Worm (Caenorhabditis elegans) whole organism, L4 larva: ENCODE measurements around the gene F59B10.3.

ENCODE experiments used
- F37D6.2 ChIP-seq: sonication (generic microtip); optimal IDR thresholded peaks from 2 replicates; lab custom pipeline; 2016; ENCODE audit warnings: mild to moderate bottlenecking, missing genetic modification characterization, missing compliant biosample characterization
- T20F7.1 ChIP-seq: fragments of 200-800 bp; sonication (Bioruptor generic); optimal IDR thresholded peaks from 2 replicates; lab custom pipeline; 2018; ENCODE audit warnings: mild to moderate bottlenecking, missing genetic modification characterization, missing compliant biosample characterization
- ZK546.5 ChIP-seq, 2 experiments: sonication (generic microtip); optimal IDR thresholded peaks; 2 replicates each; lab custom pipeline; 2017; ENCODE audit warnings: missing biosample characterization in 2 of 2, missing genetic modification characterization in 2 of 2
- aha-1 ChIP-seq: fragments of 150-350 bp; peaks from one replicate; lab custom pipeline; 2014; ENCODE audit warnings: missing biosample characterization, missing genetic modification characterization
- arid-1 ChIP-seq: fragments of 200-800 bp; sonication (Bioruptor generic); conservative IDR thresholded peaks from 2 replicates; pipeline ENCODE4 v1.3.6; 2022; ENCODE audit warnings: missing genetic modification reagents, missing genetic modification characterization, missing compliant biosample characterization
- attf-4 ChIP-seq: sonication (generic microtip); optimal IDR thresholded peaks from 3 replicates; lab custom pipeline; 2017; ENCODE audit warnings: missing biosample characterization, missing genetic modification characterization
- ceh-20 ChIP-seq: fragments of 200-800 bp; sonication (Bioruptor generic); IDR thresholded peaks from 2 replicates; pipeline ENCODE4 v1.3.6; 2022; ENCODE audit warnings: missing genetic modification reagents, missing genetic modification characterization, missing compliant biosample characterization
- daf-16 ChIP-seq, 3 experiments: sonication (generic microtip); optimal IDR thresholded peaks; 2 replicates each; lab custom pipeline; 2016 to 2017; ENCODE audit warnings: missing genetic modification characterization in 3 of 3, missing genetic modification reagents in 3 of 3, mild to moderate bottlenecking in 2 of 3, missing compliant biosample characterization in 2 of 3, missing biosample characterization in 1 of 3, moderate library complexity in 1 of 3
- daf-8 ChIP-seq: fragments of 200-800 bp; sonication (Bioruptor generic); IDR thresholded peaks from 2 replicates; pipeline ENCODE4 v1.3.6; 2022; ENCODE audit warnings: missing genetic modification characterization, missing compliant biosample characterization
- dmd-8 ChIP-seq: fragments of 200-800 bp; sonication (Bioruptor generic); IDR thresholded peaks from 2 replicates; pipeline ENCODE4 v1.3.6; 2022; ENCODE audit warnings: missing genetic modification characterization, missing compliant biosample characterization
- duxl-1 ChIP-seq: sonication (generic microtip); optimal IDR thresholded peaks from 2 replicates; lab custom pipeline; 2016; ENCODE audit warnings: mild to moderate bottlenecking, missing genetic modification characterization, moderate library complexity, missing compliant biosample characterization; ENCODE audit not compliant: poor library complexity
- egl-27 ChIP-seq: sonication (generic microtip); optimal IDR thresholded peaks from 3 replicates; lab custom pipeline; 2017; ENCODE audit warnings: missing biosample characterization, missing genetic modification reagents, missing genetic modification characterization
- fkh-10 ChIP-seq: fragments of 150-350 bp; optimal IDR thresholded peaks from 2 replicates; lab custom pipeline; 2014; ENCODE audit warnings: missing biosample characterization, missing genetic modification reagents, missing genetic modification characterization
- fos-1 ChIP-seq: fragments of 150-350 bp; optimal IDR thresholded peaks from 2 replicates; lab custom pipeline; 2014; ENCODE audit warnings: missing biosample characterization, missing genetic modification characterization
- hif-1 ChIP-seq, 2 experiments: sonication (generic microtip); optimal IDR thresholded peaks; 2 replicates each; lab custom pipeline; 2016 to 2017; ENCODE audit warnings: missing compliant biosample characterization in 2 of 2, missing genetic modification characterization in 2 of 2, missing genetic modification reagents in 2 of 2, missing genotype in 2 of 2, mild to moderate bottlenecking in 1 of 2
- hlh-11 ChIP-seq: fragments of 200-800 bp; sonication (Bioruptor generic); optimal IDR thresholded peaks from 2 replicates; lab custom pipeline; 2018; ENCODE audit warnings: mild to moderate bottlenecking, missing genetic modification characterization, missing compliant biosample characterization
- hlh-30 ChIP-seq: sonication (generic microtip); optimal IDR thresholded peaks from 2 replicates; lab custom pipeline; 2017; ENCODE audit warnings: antibody characterized with exemption, mild to moderate bottlenecking, missing genetic modification characterization, missing compliant biosample characterization; ENCODE audit not compliant: insufficient read depth
- hmg-1.1 ChIP-seq: fragments of 200-800 bp; sonication (Bioruptor generic); IDR thresholded peaks from 2 replicates; pipeline ENCODE4 v1.3.6; 2022; ENCODE audit warnings: missing genetic modification reagents, missing genetic modification characterization, missing compliant biosample characterization
- lin-15B ChIP-seq: fragments of 150-350 bp; sonication (generic microtip); optimal IDR thresholded peaks from 3 replicates; lab custom pipeline; 2014; ENCODE audit warnings: missing biosample characterization, missing genetic modification characterization
- lin-29 ChIP-seq: fragments of 200-800 bp; sonication (Bioruptor generic); IDR thresholded peaks from 2 replicates; pipeline ENCODE4 v1.3.6; 2022; ENCODE audit warnings: missing genetic modification reagents, missing genetic modification characterization, missing compliant biosample characterization
- lin-39 ChIP-seq: fragments of 150-350 bp; optimal IDR thresholded peaks from 2 replicates; lab custom pipeline; 2014; ENCODE audit warnings: missing biosample characterization, missing genetic modification reagents, missing genetic modification characterization
- lsy-2 ChIP-seq, 2 experiments: fragments of 150-350 bp in 1 of 2; sonication (generic microtip) in 1 of 2; optimal IDR thresholded peaks; 2 replicates each; lab custom pipeline; 2014 to 2017; ENCODE audit warnings: missing biosample characterization in 2 of 2, missing genetic modification characterization in 2 of 2
- madf-5 ChIP-seq, 2 experiments: fragments of 200-800 bp; sonication (Bioruptor generic); IDR thresholded peaks; 2 replicates each; pipeline ENCODE4 v1.3.6; 2022; ENCODE audit warnings: missing compliant biosample characterization in 2 of 2, missing genetic modification characterization in 2 of 2
- mdl-1 ChIP-seq, 2 experiments: fragments of 150-350 bp in 1 of 2; sonication (generic microtip) in 1 of 2; optimal IDR thresholded peaks; 2 replicates each; lab custom pipeline; 2014 to 2017; ENCODE audit warnings: missing biosample characterization in 2 of 2, missing genetic modification characterization in 2 of 2
- mep-1 ChIP-seq: fragments of 150-350 bp; sonication (generic microtip); optimal IDR thresholded peaks from 3 replicates; lab custom pipeline; 2014; ENCODE audit warnings: missing biosample characterization, missing genetic modification characterization
- mes-2 ChIP-seq: sonication (generic microtip); optimal IDR thresholded peaks from 2 replicates; lab custom pipeline; 2016; ENCODE audit warnings: missing genotype, mild to moderate bottlenecking, missing genetic modification characterization, missing compliant biosample characterization; ENCODE audit not compliant: poor library complexity, severe bottlenecking
- mxl-2 ChIP-seq: fragments of 200-800 bp; sonication (Bioruptor generic); conservative IDR thresholded peaks from 2 replicates; pipeline ENCODE4 v1.3.6; 2022; ENCODE audit warnings: missing genetic modification reagents, missing genetic modification characterization, missing compliant biosample characterization
- mxl-3 ChIP-seq: fragments of 200-800 bp; sonication (Bioruptor generic); optimal IDR thresholded peaks from 2 replicates; lab custom pipeline; 2018; ENCODE audit warnings: mild to moderate bottlenecking, missing genetic modification characterization, missing compliant biosample characterization
- nhr-10 ChIP-seq: fragments of 150-350 bp; optimal IDR thresholded peaks from 2 replicates; lab custom pipeline; 2014; ENCODE audit warnings: missing biosample characterization, missing genetic modification characterization
- nhr-102 ChIP-seq: sonication (generic microtip); optimal IDR thresholded peaks from 2 replicates; lab custom pipeline; 2016; ENCODE audit warnings: mild to moderate bottlenecking, missing genetic modification characterization, moderate library complexity, missing compliant biosample characterization
- nhr-11 ChIP-seq: fragments of 150-350 bp; optimal IDR thresholded peaks from 2 replicates; lab custom pipeline; 2014; ENCODE audit warnings: missing biosample characterization, missing genetic modification characterization
- nhr-25 ChIP-seq: sonication (generic microtip); optimal IDR thresholded peaks from 2 replicates; lab custom pipeline; 2017; ENCODE audit warnings: missing genetic modification characterization, mild to moderate bottlenecking, missing compliant biosample characterization, antibody characterized with exemption, moderate library complexity, borderline replicate concordance; ENCODE audit not compliant: insufficient read depth
- nhr-28 ChIP-seq: fragments of 150-350 bp; optimal IDR thresholded peaks from 2 replicates; lab custom pipeline; 2014; ENCODE audit warnings: missing biosample characterization, missing genetic modification characterization
- nhr-42 ChIP-seq: fragments of 200-800 bp; sonication (Bioruptor generic); IDR thresholded peaks from 2 replicates; pipeline ENCODE4 v1.3.6; 2022; ENCODE audit warnings: missing genetic modification characterization, missing compliant biosample characterization
- nhr-48 ChIP-seq: sonication (generic microtip); optimal IDR thresholded peaks from 2 replicates; lab custom pipeline; 2016; ENCODE audit warnings: mild to moderate bottlenecking, missing genetic modification characterization, missing compliant biosample characterization
- nhr-77 ChIP-seq: fragments of 150-350 bp; optimal IDR thresholded peaks from 2 replicates; lab custom pipeline; 2014; ENCODE audit warnings: missing biosample characterization, missing genetic modification characterization
- pqm-1 ChIP-seq: sonication (generic microtip); optimal IDR thresholded peaks from 2 replicates; lab custom pipeline; 2017; ENCODE audit warnings: missing biosample characterization, missing genetic modification characterization
- rbr-2 ChIP-seq: sonication (generic microtip); optimal IDR thresholded peaks from 2 replicates; lab custom pipeline; 2016; ENCODE audit warnings: missing genotype, missing genetic modification characterization, missing compliant biosample characterization
- saeg-2 ChIP-seq: fragments of 200-800 bp; sonication (Bioruptor generic); IDR thresholded peaks from 2 replicates; pipeline ENCODE4 v1.3.6; 2022; ENCODE audit warnings: missing genetic modification reagents, missing genetic modification characterization, missing compliant biosample characterization
- sdz-12 ChIP-seq: fragments of 200-800 bp; sonication (Bioruptor generic); optimal IDR thresholded peaks from 2 replicates; lab custom pipeline; 2018; ENCODE audit warnings: mild to moderate bottlenecking, missing genetic modification characterization, missing compliant biosample characterization
- snpc-1.2 ChIP-seq: fragments of 200-800 bp; sonication (Bioruptor generic); IDR thresholded peaks from 2 replicates; pipeline ENCODE4 v1.3.6; 2022; ENCODE audit warnings: missing genetic modification reagents, missing genetic modification characterization, missing compliant biosample characterization
- snpc-4 ChIP-seq: fragments of 150-350 bp; optimal IDR thresholded peaks from 2 replicates; lab custom pipeline; 2014; ENCODE audit warnings: missing biosample characterization, missing genetic modification characterization
- tra-1 ChIP-seq: fragments of 200-800 bp; sonication (Bioruptor generic); IDR thresholded peaks from 2 replicates; pipeline ENCODE4 v1.3.6; 2022; ENCODE audit warnings: missing genetic modification reagents, missing genetic modification characterization, missing compliant biosample characterization
- unc-130 ChIP-seq: sonication (generic microtip); optimal IDR thresholded peaks from 2 replicates; lab custom pipeline; 2016; ENCODE audit warnings: missing genetic modification reagents, missing genetic modification characterization, missing compliant biosample characterization
- unc-62 ChIP-seq, 3 experiments: fragments of 150-350 bp in 1 of 3; sonication (generic microtip); optimal IDR thresholded peaks in 2 of 3; peaks in 1 of 3; 1 replicate in 1 of 3; 2 replicates in 2 of 3; lab custom pipeline; 2014 to 2017; ENCODE audit warnings: missing biosample characterization in 3 of 3, missing genetic modification characterization in 3 of 3, missing genetic modification reagents in 3 of 3, missing genotype in 1 of 3
- ztf-7 ChIP-seq: fragments of 150-350 bp; optimal IDR thresholded peaks from 2 replicates; lab custom pipeline; 2014; ENCODE audit warnings: missing biosample characterization, missing genetic modification characterization

F59B10.3 gene

ce11 chrII:10500674-10501073, 9.7 kb upstream of the F59B10.3 start (continued):
- no peak for TF ChIP-seq lsy-2 (tag; optimal IDR thresholded peaks at IDR 0.05; lab: Kevin White, UChicago)
- TF ChIP-seq lin-29 (GFP tag; lab: Robert Waterston, UW), result no peak
- no peak for TF ChIP-seq ceh-20 (GFP tag; lab: Robert Waterston, UW)

DNA sequence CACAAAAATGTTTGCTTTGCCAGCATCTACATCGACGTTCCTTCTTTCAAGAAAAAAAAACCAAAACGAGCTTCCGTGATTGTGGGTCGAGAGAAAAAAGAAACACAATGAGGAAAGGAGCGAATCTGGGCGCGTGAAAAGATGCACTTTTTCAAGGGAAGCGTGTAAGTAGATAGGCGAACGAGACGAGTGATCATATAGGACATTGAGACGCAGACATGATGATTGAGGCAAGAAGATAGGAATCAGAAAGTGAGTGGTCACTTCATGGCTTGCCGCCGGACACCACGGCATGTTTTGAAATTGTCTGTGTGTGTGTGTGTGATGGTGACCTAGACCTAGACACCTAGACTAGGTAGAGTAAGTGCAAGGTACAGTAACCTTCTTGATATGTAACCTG, 8.8 kb upstream of the F59B10.3 start:
- no peak for TF ChIP-seq unc-130 (GFP tag; lab: Kevin White, UChicago)
- TF ChIP-seq aha-1 (tag; lab: Kevin White, UChicago), result peak; percentile 92
- peak; percentile 79 for TF ChIP-seq nhr-11
- TF ChIP-seq daf-16 (GFP tag; optimal IDR thresholded peaks at IDR 0.05; lab: Kevin White, UChicago), result no peak
- TF ChIP-seq daf-16 (tag; optimal IDR thresholded peaks at IDR 0.05; lab: Kevin White, UChicago), result peak; percentile 10
- TF ChIP-seq mep-1 (tag; lab: Kevin White, UChicago), result peak; percentile 53
- TF ChIP-seq duxl-1 (tag; lab: Kevin White, UChicago), result peak; percentile 36
- TF ChIP-seq nhr-42, result 0 out of 2 replicates have a peak, but pooled peaks have one; percentile 5
- peak; percentile 77 for TF ChIP-seq nhr-25 (tag; lab: Kevin White, UChicago)
- TF ChIP-seq hlh-30, result peak; percentile 87
- peak; percentile 91 for TF ChIP-seq mxl-3 (GFP tag; lab: Kevin White, UChicago)
- peak; percentile 0 for TF ChIP-seq fkh-10 (GFP tag; lab: Kevin White, UChicago)
- peak; percentile 29 for TF ChIP-seq nhr-48 (tag; lab: Kevin White, UChicago)
- TF ChIP-seq F37D6.2 (tag; lab: Kevin White, UChicago), result no peak
- peak; percentile 33 for TF ChIP-seq rbr-2 (tag; lab: Kevin White, UChicago)
- peak in 1 of 2 experiments; percentile 75 for TF ChIP-seq unc-62 (GFP tag; optimal IDR thresholded peaks at IDR 0.05 in 1 of 2; lab: Kevin White, UChicago)
- no peak for TF ChIP-seq unc-62 (tag; optimal IDR thresholded peaks at IDR 0.05; lab: Kevin White, UChicago)
- TF ChIP-seq daf-8 (GFP tag; lab: Robert Waterston, UW), result no peak
- peak; percentile 44 to 52 for TF ChIP-seq lsy-2 (tag; optimal IDR thresholded peaks at IDR 0.05; lab: Kevin White, UChicago)
- peak; percentile 50; the same call in 1 of the 2 replicates for TF ChIP-seq hmg-1.1 (GFP tag; lab: Robert Waterston, UW)
- 0 out of 2 replicates have a peak, but pooled peaks have one; percentile 37 for TF ChIP-seq dmd-8 (GFP tag; lab: Robert Waterston, UW)
- TF ChIP-seq hif-1 (tag; optimal IDR thresholded peaks at IDR 0.05; lab: Kevin White, UChicago), result peak in 1 of 2 experiments; percentile 38
- peak; percentile 64 for TF ChIP-seq nhr-28 (tag; lab: Kevin White, UChicago)
- TF ChIP-seq nhr-77 (tag; lab: Kevin White, UChicago), result peak; percentile 25
- TF ChIP-seq hlh-11 (tag; lab: Kevin White, UChicago), result peak; percentile 76
- peak in 1 of 2 experiments; percentile 86 for TF ChIP-seq mdl-1 (tag; optimal IDR thresholded peaks at IDR 0.05; lab: Kevin White, UChicago)
- no peak for TF ChIP-seq ztf-7 (tag; lab: Kevin White, UChicago)
- no peak for TF ChIP-seq madf-5 (GFP tag; IDR thresholded peaks at IDR 0.05; lab: Robert Waterston, UW)
- TF ChIP-seq lin-39, result no peak
- TF ChIP-seq mes-2 (tag; lab: Kevin White, UChicago), result peak; percentile 54

ce11 chrII:10502491-10503063, 7.8 kb upstream of the F59B10.3 start, which contains the start of gene myrf-1:
Gene myrf-1 (minus strand): TSS chrII:10502541.
- TF ChIP-seq arid-1 (peak; percentile 79), sdz-12 (GFP tag; lab: Kevin White, UChicago) (no peak), snpc-4 (tag; lab: Kevin White, UChicago) (no peak), egl-27 (tag; lab: Kevin White, UChicago) (no peak), attf-4 (tag; lab: Kevin White, UChicago) (no peak), snpc-1.2 (GFP tag; lab: Robert Waterston, UW) (no peak), ztf-7 (tag; lab: Kevin White, UChicago) (peak; percentile 36), madf-5 (GFP tag; IDR thresholded peaks at IDR 0.05; lab: Robert Waterston, UW) (0 out of 4 replicates have a peak, but pooled peaks of 1 of the 2 experiments have one; percentile 73), pqm-1 (tag; lab: Kevin White, UChicago) (peak; percentile 19), lin-15B (no peak), T20F7.1 (GFP tag; lab: Kevin White, UChicago) (peak; percentile 44), nhr-102 (tag; lab: Kevin White, UChicago) (peak; percentile 63), mxl-2 (no peak; the same call in 1 of the 2 replicates), nhr-10 (tag; lab: Kevin White, UChicago) (no peak), saeg-2 (GFP tag; lab: Robert Waterston, UW) (peak; percentile 84; the same call in 1 of the 2 replicates), fos-1 (tag; lab: Kevin White, UChicago) (no peak), tra-1 (GFP tag; lab: Robert Waterston, UW) (peak; percentile 73; the same call in 1 of the 2 replicates), ZK546.5 (tag; optimal IDR thresholded peaks at IDR 0.05; lab: Kevin White, UChicago) (no peak)
